Worm (Caenorhabditis elegans) whole organism, mixed stage, embryonic: ENCODE data around the gene srw-91.

Source experiments
- elt-3 ChIP-seq: fragments of 150-350 bp; optimal IDR thresholded peaks from 2 replicates; lab custom pipeline; 2014; ENCODE audit warnings: missing biosample characterization, missing genetic modification characterization
- nhr-12 ChIP-seq: fragments of 150-350 bp; optimal IDR thresholded peaks from 2 replicates; lab custom pipeline; 2014; ENCODE audit warnings: missing biosample characterization, missing genetic modification characterization
- unc-62 ChIP-seq: fragments of 150-350 bp; optimal IDR thresholded peaks from 2 replicates; lab custom pipeline; 2014; ENCODE audit warnings: missing biosample characterization, missing genetic modification reagents, missing genetic modification characterization

ce11 chrV:1685328-1685727 lies 4.7 kb upstream of the srw-91 start, which contains the start of gene srh-5:
- TF ChIP-seq unc-62 (GFP tag; lab: Kevin White, UChicago) (no peak), elt-3 (tag; lab: Kevin White, UChicago) (no peak), nhr-12 (tag; lab: Kevin White, UChicago) (no peak)
